Fruit fly (Drosophila melanogaster) whole organism, embryonic: ENCODE measurements around the gene TTLL4B.

Experiments used
- Adf1 ChIP-seq: fragments of 200-800 bp; sonication (Bioruptor generic); IDR thresholded peaks from 2 replicates; pipeline ENCODE4 v1.3.6; 2022; ENCODE audit warnings: missing biosample characterization, missing genetic modification characterization
- Antp ChIP-seq: fragments of 200-800 bp; sonication (Bioruptor generic); optimal IDR thresholded peaks from 3 replicates; lab custom pipeline; 2016; ENCODE audit warnings: missing biosample characterization, missing genetic modification characterization
- CG10431 ChIP-seq: fragments of 200-800 bp; sonication (Bioruptor generic); optimal IDR thresholded peaks from 3 replicates; lab custom pipeline; 2018; ENCODE audit warnings: missing biosample characterization, mild to moderate bottlenecking, missing genetic modification characterization
- CG10462 ChIP-seq: fragments of 200-800 bp; sonication (Bioruptor generic); optimal IDR thresholded peaks from 2 replicates; lab custom pipeline; 2016; ENCODE audit warnings: missing biosample characterization, missing genetic modification characterization
- CG11723 ChIP-seq: fragments of 200-800 bp; sonication (Bioruptor generic); optimal IDR thresholded peaks from 2 replicates; lab custom pipeline; 2017; ENCODE audit warnings: missing biosample characterization, mild to moderate bottlenecking, missing genetic modification characterization
- CG14014 ChIP-seq: fragments of 200-800 bp; sonication (Bioruptor generic); IDR thresholded peaks from 2 replicates; pipeline ENCODE4 v1.3.6; 2022; ENCODE audit warnings: missing biosample characterization, missing genetic modification characterization
- CG14710 ChIP-seq: fragments of 200-800 bp; sonication (Bioruptor generic); optimal IDR thresholded peaks from 3 replicates; lab custom pipeline; 2019; ENCODE audit warnings: missing biosample characterization, mild to moderate bottlenecking, missing genetic modification characterization, moderate library complexity
- CG15269 ChIP-seq: fragments of 200-800 bp; sonication (Bioruptor generic); optimal IDR thresholded peaks from 2 replicates; lab custom pipeline; 2018; ENCODE audit warnings: missing biosample characterization, mild to moderate bottlenecking, missing genetic modification characterization, moderate library complexity
- CG2129 ChIP-seq: fragments of 200-800 bp; sonication (Bioruptor generic); IDR thresholded peaks from 2 replicates; pipeline ENCODE4 v1.3.6; 2022; ENCODE audit warnings: missing biosample characterization, missing genetic modification characterization; ENCODE audit not compliant: partially characterized antibody
- CG2199 ChIP-seq: fragments of 200-800 bp; sonication (Bioruptor generic); IDR thresholded peaks from 3 replicates; pipeline ENCODE4 v1.3.6; 2022; ENCODE audit warnings: missing biosample characterization, missing genetic modification characterization
- CG3281 ChIP-seq: fragments of 200-800 bp; sonication (Bioruptor generic); optimal IDR thresholded peaks from 3 replicates; lab custom pipeline; 2017; ENCODE audit warnings: missing biosample characterization, mild to moderate bottlenecking, missing genetic modification characterization
- CG33557 ChIP-seq: fragments of 200-800 bp; sonication (Bioruptor generic); optimal IDR thresholded peaks from 2 replicates; lab custom pipeline; 2019; ENCODE audit warnings: missing biosample characterization, mild to moderate bottlenecking, missing genetic modification characterization, moderate library complexity
- CG6254 ChIP-seq: fragments of 200-800 bp; sonication (Bioruptor generic); optimal IDR thresholded peaks from 3 replicates; lab custom pipeline; 2017; ENCODE audit warnings: mild to moderate bottlenecking, missing biosample characterization, missing genetic modification reagents, missing genetic modification characterization
- CG7372 ChIP-seq: fragments of 200-800 bp; sonication (Bioruptor generic); IDR thresholded peaks from 2 replicates; pipeline ENCODE4 v1.3.6; 2022; ENCODE audit warnings: missing biosample characterization, missing genetic modification characterization
- CG7745 ChIP-seq: fragments of 200-800 bp; sonication (Bioruptor generic); optimal IDR thresholded peaks from 2 replicates; lab custom pipeline; 2018; ENCODE audit warnings: missing biosample characterization, mild to moderate bottlenecking, missing genetic modification characterization, moderate library complexity
- CG7786 ChIP-seq: fragments of 200-800 bp; sonication (Bioruptor generic); optimal IDR thresholded peaks from 2 replicates; lab custom pipeline; 2016; ENCODE audit warnings: missing biosample characterization, missing genetic modification characterization
- CG8359 ChIP-seq: fragments of 200-800 bp; sonication (Bioruptor generic); optimal IDR thresholded peaks from 2 replicates; lab custom pipeline; 2017; ENCODE audit warnings: missing biosample characterization, mild to moderate bottlenecking, missing genetic modification characterization, borderline replicate concordance
- CG8944 ChIP-seq: fragments of 200-800 bp; sonication (Bioruptor generic); optimal IDR thresholded peaks from 3 replicates; lab custom pipeline; 2016; ENCODE audit warnings: missing biosample characterization, missing genetic modification characterization
- CG9797 ChIP-seq: fragments of 200-800 bp; sonication (Bioruptor generic); optimal IDR thresholded peaks from 3 replicates; lab custom pipeline; 2018; ENCODE audit warnings: missing biosample characterization, mild to moderate bottlenecking, missing genetic modification characterization
- CG9876 ChIP-seq: fragments of 200-800 bp; sonication (Bioruptor generic); optimal IDR thresholded peaks from 2 replicates; lab custom pipeline; 2016; ENCODE audit warnings: missing biosample characterization, missing genetic modification characterization
- CHES-1-like ChIP-seq: fragments of 200-800 bp; sonication (Bioruptor generic); optimal IDR thresholded peaks from 2 replicates; lab custom pipeline; 2016; ENCODE audit warnings: missing biosample characterization, missing genetic modification characterization
- D19B ChIP-seq: fragments of 200-800 bp; sonication (Bioruptor generic); optimal IDR thresholded peaks from 2 replicates; lab custom pipeline; 2017; ENCODE audit warnings: missing biosample characterization, mild to moderate bottlenecking, missing genetic modification characterization
- Dbx ChIP-seq: fragments of 200-800 bp; sonication (Bioruptor generic); IDR thresholded peaks from 3 replicates; pipeline ENCODE4 v1.3.6; 2022; ENCODE audit warnings: missing biosample characterization, missing genetic modification characterization
- Ets65A ChIP-seq: fragments of 200-800 bp; sonication (Bioruptor generic); peaks from one replicate; lab custom pipeline; 2016; ENCODE audit warnings: missing biosample characterization, missing genetic modification characterization
- GATAe ChIP-seq: fragments of 200-800 bp; sonication (Bioruptor generic); conservative IDR thresholded peaks from 2 replicates; pipeline ENCODE4 v1.3.6; 2022; ENCODE audit warnings: missing biosample characterization, missing genetic modification characterization
- HLH4C ChIP-seq: fragments of 200-800 bp; sonication (Bioruptor generic); IDR thresholded peaks from 3 replicates; pipeline ENCODE4 v1.3.6; 2022; ENCODE audit warnings: missing biosample characterization, missing genetic modification characterization; ENCODE audit not compliant: partially characterized antibody
- HLH54F ChIP-seq: fragments of 200-800 bp; sonication (Bioruptor generic); optimal IDR thresholded peaks from 3 replicates; lab custom pipeline; 2016; ENCODE audit warnings: missing biosample characterization, missing genetic modification characterization
- Max ChIP-seq: fragments of 200-800 bp; sonication (Bioruptor generic); optimal IDR thresholded peaks from 2 replicates; lab custom pipeline; 2016; ENCODE audit warnings: missing biosample characterization, mild to moderate bottlenecking, missing genetic modification characterization
- Myb ChIP-seq: fragments of 200-800 bp; sonication (Bioruptor generic); optimal IDR thresholded peaks from 2 replicates; lab custom pipeline; 2016; ENCODE audit warnings: missing biosample characterization, missing genetic modification characterization
- NC2α ChIP-seq: fragments of 200-800 bp; sonication (Bioruptor generic); optimal IDR thresholded peaks from 2 replicates; lab custom pipeline; 2016; ENCODE audit warnings: missing biosample characterization, missing genetic modification characterization
- NfI ChIP-seq: fragments of 200-800 bp; sonication (Bioruptor generic); optimal IDR thresholded peaks from 3 replicates; lab custom pipeline; 2018; ENCODE audit warnings: missing biosample characterization, mild to moderate bottlenecking, missing genetic modification characterization, moderate library complexity
- Sox102F ChIP-seq: fragments of 200-800 bp; sonication (Bioruptor generic); optimal IDR thresholded peaks from 2 replicates; lab custom pipeline; 2018; ENCODE audit warnings: missing biosample characterization, mild to moderate bottlenecking, missing genetic modification characterization, moderate library complexity
- ab ChIP-seq: fragments of 200-800 bp; sonication (Bioruptor generic); optimal IDR thresholded peaks from 2 replicates; lab custom pipeline; 2016; ENCODE audit warnings: missing biosample characterization, missing genetic modification characterization
- cas ChIP-seq: fragments of 200-800 bp; sonication (Bioruptor generic); IDR thresholded peaks from 2 replicates; pipeline ENCODE4 v1.3.6; 2022; ENCODE audit warnings: missing biosample characterization, missing genetic modification characterization
- crp ChIP-seq, 2 experiments: fragments of 200-800 bp; sonication (Bioruptor generic); optimal IDR thresholded peaks; 2 replicates in 1 of 2; 3 replicates in 1 of 2; lab custom pipeline; 2017; ENCODE audit warnings: missing biosample characterization in 2 of 2, missing genetic modification characterization in 2 of 2, mild to moderate bottlenecking in 1 of 2, moderate library complexity in 1 of 2
- da ChIP-seq: fragments of 200-800 bp; sonication (Bioruptor generic); optimal IDR thresholded peaks from 2 replicates; lab custom pipeline; 2016; ENCODE audit warnings: missing biosample characterization, missing genetic modification characterization
- emc ChIP-seq: fragments of 200-800 bp; sonication (Bioruptor generic); optimal IDR thresholded peaks from 2 replicates; lab custom pipeline; 2016; ENCODE audit warnings: missing biosample characterization, missing genetic modification characterization
- gem ChIP-seq: fragments of 200-800 bp; sonication (Bioruptor generic); optimal IDR thresholded peaks from 2 replicates; lab custom pipeline; 2019; ENCODE audit warnings: missing biosample characterization, mild to moderate bottlenecking, missing genetic modification characterization, moderate library complexity
- gro ChIP-seq: fragments of 200-800 bp; sonication (Bioruptor generic); optimal IDR thresholded peaks from 2 replicates; lab custom pipeline; 2016; ENCODE audit warnings: missing biosample characterization, missing genetic modification characterization
- h ChIP-seq: fragments of >200 bp; optimal IDR thresholded peaks from 2 replicates; lab custom pipeline; 2017
- lab ChIP-seq: fragments of 200-800 bp; sonication (Bioruptor generic); optimal IDR thresholded peaks from 3 replicates; lab custom pipeline; 2017; ENCODE audit warnings: missing biosample characterization, missing genetic modification characterization, mild to moderate bottlenecking, moderate library complexity, missing genetic modification reagents
- lbe ChIP-seq: fragments of 200-800 bp; sonication (Bioruptor generic); optimal IDR thresholded peaks from 2 replicates; lab custom pipeline; 2016; ENCODE audit warnings: missing biosample characterization, mild to moderate bottlenecking, missing genetic modification characterization
- nau ChIP-seq: fragments of 200-800 bp; sonication (Bioruptor generic); optimal IDR thresholded peaks from 3 replicates; lab custom pipeline; 2017; ENCODE audit warnings: missing biosample characterization, mild to moderate bottlenecking, missing genetic modification characterization, missing genetic modification reagents
- nmo ChIP-seq: fragments of 200-800 bp; sonication (Bioruptor generic); optimal IDR thresholded peaks from 2 replicates; lab custom pipeline; 2018; ENCODE audit warnings: missing biosample characterization, mild to moderate bottlenecking, missing genetic modification characterization, moderate library complexity
- psq ChIP-seq: fragments of 200-800 bp; sonication (Bioruptor generic); optimal IDR thresholded peaks from 2 replicates; lab custom pipeline; 2017; ENCODE audit warnings: missing biosample characterization, missing genetic modification characterization
- slbo ChIP-seq: fragments of 200-800 bp; sonication (Bioruptor generic); IDR thresholded peaks from 2 replicates; pipeline ENCODE4 v1.3.6; 2022; ENCODE audit warnings: missing biosample characterization, missing genetic modification characterization
- so ChIP-seq: fragments of 200-800 bp; sonication (Bioruptor generic); IDR thresholded peaks from 3 replicates; pipeline ENCODE4 v1.3.6; 2022; ENCODE audit warnings: missing biosample characterization, missing genetic modification characterization
- sob ChIP-seq: fragments of 200-800 bp; sonication (Bioruptor generic); IDR thresholded peaks from 2 replicates; pipeline ENCODE4 v1.3.6; 2022; ENCODE audit warnings: missing biosample characterization, missing genetic modification characterization
- trem ChIP-seq: fragments of 200-800 bp; optimal IDR thresholded peaks from 3 replicates; lab custom pipeline; 2019; ENCODE audit warnings: missing biosample characterization, mild to moderate bottlenecking, missing genetic modification characterization, moderate library complexity
- trh ChIP-seq: fragments of 200-800 bp; sonication (Bioruptor generic); optimal IDR thresholded peaks from 2 replicates; lab custom pipeline; 2016; ENCODE audit warnings: missing biosample characterization, missing genetic modification characterization
- wor ChIP-seq: fragments of 200-800 bp; sonication (Bioruptor generic); IDR thresholded peaks from 2 replicates; pipeline ENCODE4 v1.3.6; 2022; ENCODE audit warnings: missing biosample characterization, missing genetic modification characterization

TTLL4B gene

DNA sequence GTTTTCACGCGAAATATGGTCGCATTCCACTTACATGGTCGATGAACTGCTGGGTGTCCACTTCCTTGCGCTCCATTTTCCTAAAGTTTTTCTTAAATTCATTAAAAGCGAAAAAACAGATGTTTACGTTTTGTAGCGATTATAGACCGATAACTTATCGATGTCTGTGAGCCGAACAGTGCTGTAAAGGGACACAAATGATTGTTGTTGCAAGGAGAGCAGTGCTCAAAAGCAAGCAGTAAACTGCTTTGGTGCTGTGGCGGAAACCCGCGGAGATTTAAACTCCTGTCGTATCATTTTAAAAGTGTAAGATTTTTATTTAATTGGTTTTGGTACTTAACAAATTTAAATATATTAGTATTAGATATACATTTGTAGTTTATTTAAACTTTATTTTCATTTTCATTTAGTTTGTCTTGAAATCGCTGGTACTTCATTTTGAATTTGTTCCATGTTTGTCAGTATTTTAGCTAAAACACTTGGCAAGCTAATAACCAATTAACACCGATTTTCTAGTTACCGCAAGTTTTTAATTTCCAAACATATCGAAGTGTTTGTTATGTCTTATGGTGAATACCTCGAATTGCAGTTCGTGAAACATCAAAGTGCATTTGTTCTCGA is 49.1 kb upstream of the TTLL4B start, which contains the start of gene CG3407 (continued):
- TF ChIP-seq Sox102F (GFP tag; lab: Kevin White, UChicago), result no peak
- TF ChIP-seq nau (GFP tag; lab: Kevin White, UChicago), result no peak
- TF ChIP-seq h, result no peak
- peak; percentile 76 for TF ChIP-seq slbo (GFP tag; lab: Robert Waterston, UW)
- no peak for TF ChIP-seq CG6254 (GFP tag; lab: Kevin White, UChicago)
- no peak for TF ChIP-seq CG7372 (GFP tag; lab: Robert Waterston, UW)
- peak; percentile 53 for TF ChIP-seq CG8944 (GFP tag; lab: Kevin White, UChicago)
- TF ChIP-seq sob (GFP tag; lab: Robert Waterston, UW), result peak; percentile 80
- TF ChIP-seq D19B (GFP tag; lab: Kevin White, UChicago), result no peak
- no peak for TF ChIP-seq GATAe (GFP tag; lab: Robert Waterston, UW)
- peak; percentile 38 for TF ChIP-seq Antp (GFP tag; lab: Kevin White, UChicago)
- peak; percentile 68 for TF ChIP-seq CG7786 (GFP tag; lab: Kevin White, UChicago)
- peak; percentile 13 for TF ChIP-seq ab (GFP tag; lab: Kevin White, UChicago)
- TF ChIP-seq Max (GFP tag; lab: Kevin White, UChicago), result no peak
- no peak for TF ChIP-seq psq (GFP tag; lab: Kevin White, UChicago)
- TF ChIP-seq da (GFP tag; lab: Kevin White, UChicago), result no peak
- no peak for TF ChIP-seq CG7745 (tag; lab: Kevin White, UChicago)
- TF ChIP-seq lab (GFP tag; lab: Kevin White, UChicago), result no peak
- TF ChIP-seq Myb (GFP tag; lab: Kevin White, UChicago), result peak; percentile 75
- TF ChIP-seq CG2129, result no peak
- TF ChIP-seq so (GFP tag; lab: Robert Waterston, UW), result no peak
- no peak for TF ChIP-seq CG8359
- TF ChIP-seq HLH4C, result peak; percentile 63
- TF ChIP-seq trem (tag; lab: Kevin White, UChicago), result peak; percentile 62
- TF ChIP-seq CG11723 (GFP tag; lab: Kevin White, UChicago), result no peak
- 0 out of 2 replicates have a peak, but pooled peaks have one; percentile 28 for TF ChIP-seq Adf1 (GFP tag; lab: Robert Waterston, UW)
- TF ChIP-seq emc (GFP tag; lab: Kevin White, UChicago), result no peak
- TF ChIP-seq gem (tag; lab: Kevin White, UChicago), result peak; percentile 36
- peak; percentile 46 for TF ChIP-seq CG10462 (GFP tag; lab: Kevin White, UChicago)
- TF ChIP-seq CG9797, result peak; percentile 5
- peak; percentile 33; the same call in 1 of the 3 replicates for TF ChIP-seq CG2199 (GFP tag; lab: Robert Waterston, UW)
- no peak for TF ChIP-seq cas (GFP tag; lab: Robert Waterston, UW)
- TF ChIP-seq Dbx (GFP tag; lab: Robert Waterston, UW), result peak; percentile 42; the same call in 1 of the 3 replicates
- TF ChIP-seq wor, result no peak
- TF ChIP-seq CG15269, result no peak
- peak; percentile 96 for TF ChIP-seq Ets65A (GFP tag; lab: Kevin White, UChicago)
- peak; percentile 54 to 90 for TF ChIP-seq crp (GFP tag; optimal IDR thresholded peaks at IDR 0.05; lab: Kevin White, UChicago)
- peak; percentile 63 for TF ChIP-seq CG9876 (GFP tag; lab: Kevin White, UChicago)
- no peak for TF ChIP-seq NC2α (GFP tag; lab: Kevin White, UChicago)
- peak; percentile 82 for TF ChIP-seq gro
- peak; percentile 56 for TF ChIP-seq CG14710 (tag; lab: Kevin White, UChicago)
- peak; percentile 48 for TF ChIP-seq nmo
- no peak for TF ChIP-seq CG3281
- TF ChIP-seq CG33557 (GFP tag; lab: Kevin White, UChicago), result no peak
- TF ChIP-seq CG10431 (GFP tag; lab: Kevin White, UChicago), result no peak
- no peak for TF ChIP-seq CG14014
- TF ChIP-seq lbe (GFP tag; lab: Kevin White, UChicago), result no peak
- peak; percentile 83 for TF ChIP-seq CHES-1-like
- TF ChIP-seq NfI (GFP tag; lab: Kevin White, UChicago), result peak; percentile 71
- TF ChIP-seq HLH54F (GFP tag; lab: Kevin White, UChicago), result peak; percentile 67
- TF ChIP-seq trh, result no peak
